Worm (Caenorhabditis elegans) whole organism, young adult: ENCODE results near the gene C44H9.4.

Source experiments
- B0035.1 ChIP-seq: sonication (generic microtip); optimal IDR thresholded peaks from 2 replicates; lab custom pipeline; 2016; ENCODE audit warnings: missing genetic modification characterization, mild to moderate bottlenecking, missing compliant biosample characterization, missing genotype, missing genetic modification reagents
- D2030.7 ChIP-seq: fragments of 200-800 bp; sonication (Bioruptor generic); IDR thresholded peaks from 2 replicates; pipeline ENCODE4 v1.3.6; 2022; ENCODE audit warnings: missing genetic modification reagents, missing genetic modification characterization, missing compliant biosample characterization
- F49E8.2 ChIP-seq: sonication (generic microtip); optimal IDR thresholded peaks from 3 replicates; lab custom pipeline; 2017; ENCODE audit warnings: missing genetic modification characterization, mild to moderate bottlenecking, missing compliant biosample characterization, antibody characterized with exemption, moderate library complexity; ENCODE audit not compliant: insufficient read depth
- K12H6.12 ChIP-seq: fragments of 200-800 bp; sonication (Bioruptor generic); optimal IDR thresholded peaks from 2 replicates; lab custom pipeline; 2018; ENCODE audit warnings: mild to moderate bottlenecking, missing genetic modification characterization, missing compliant biosample characterization
- T26A5.8 ChIP-seq: sonication (generic microtip); optimal IDR thresholded peaks from 2 replicates; lab custom pipeline; 2016; ENCODE audit warnings: missing genetic modification characterization, missing compliant biosample characterization
- Y53F4B.3 ChIP-seq: fragments of 200-800 bp; sonication (Bioruptor generic); IDR thresholded peaks from 2 replicates; pipeline ENCODE4 v1.3.6; 2022; ENCODE audit warnings: missing genetic modification reagents, missing genetic modification characterization, missing compliant biosample characterization
- Y67H2A.10 ChIP-seq: fragments of 200-800 bp; sonication (Bioruptor generic); conservative IDR thresholded peaks from 2 replicates; pipeline ENCODE4 v1.3.6; 2022; ENCODE audit warnings: missing genetic modification reagents, missing genetic modification characterization, missing compliant biosample characterization
- Y79H2A.3 ChIP-seq: fragments of 200-800 bp; sonication (Bioruptor generic); conservative IDR thresholded peaks from 2 replicates; pipeline ENCODE4 v1.3.6; 2022; ENCODE audit warnings: missing genetic modification reagents, missing genetic modification characterization, missing compliant biosample characterization
- Y95B8A.8 ChIP-seq: fragments of 200-800 bp; sonication (Bioruptor generic); IDR thresholded peaks from 2 replicates; pipeline ENCODE4 v1.3.6; 2022; ENCODE audit warnings: missing genetic modification reagents, missing genetic modification characterization, missing compliant biosample characterization
- ccch-3 ChIP-seq: fragments of 200-800 bp; sonication (Bioruptor generic); optimal IDR thresholded peaks from 2 replicates; lab custom pipeline; 2018; ENCODE audit warnings: mild to moderate bottlenecking, missing genetic modification characterization, missing compliant biosample characterization
- ceh-100 ChIP-seq: fragments of 200-800 bp; sonication (Bioruptor generic); IDR thresholded peaks from 2 replicates; pipeline ENCODE4 v1.3.6; 2022; ENCODE audit warnings: missing genetic modification reagents, missing genetic modification characterization, missing compliant biosample characterization
- ceh-58 ChIP-seq: fragments of 200-800 bp; sonication (Bioruptor generic); IDR thresholded peaks from 2 replicates; pipeline ENCODE4 v1.3.6; 2022; ENCODE audit warnings: missing genetic modification characterization, missing compliant biosample characterization
- egl-44 ChIP-seq: fragments of 200-800 bp; sonication (Bioruptor generic); IDR thresholded peaks from 2 replicates; pipeline ENCODE4 v1.3.6; 2022; ENCODE audit warnings: missing genetic modification reagents, missing genetic modification characterization, missing compliant biosample characterization
- hlh-26 ChIP-seq: fragments of 200-800 bp; sonication (Bioruptor generic); conservative IDR thresholded peaks from 2 replicates; pipeline ENCODE4 v1.3.6; 2022; ENCODE audit warnings: missing genetic modification reagents, missing genetic modification characterization, missing compliant biosample characterization
- lag-1 ChIP-seq: fragments of 200-800 bp; sonication (Bioruptor generic); IDR thresholded peaks from 2 replicates; pipeline ENCODE4 v1.3.6; 2022; ENCODE audit warnings: missing genetic modification reagents, missing genetic modification characterization, missing compliant biosample characterization
- let-526 ChIP-seq: fragments of 200-800 bp; sonication (Bioruptor generic); IDR thresholded peaks from 2 replicates; pipeline ENCODE4 v1.3.6; 2022; ENCODE audit warnings: missing genetic modification reagents, missing genetic modification characterization, missing compliant biosample characterization
- lin-26 ChIP-seq: fragments of 200-800 bp; sonication (Bioruptor generic); IDR thresholded peaks from 2 replicates; pipeline ENCODE4 v1.3.6; 2022; ENCODE audit warnings: missing genetic modification reagents, missing genetic modification characterization, missing compliant biosample characterization
- lin-40 ChIP-seq: sonication (generic microtip); optimal IDR thresholded peaks from 2 replicates; lab custom pipeline; 2016; ENCODE audit warnings: missing genetic modification characterization, mild to moderate bottlenecking, missing compliant biosample characterization, missing genotype, missing genetic modification reagents
- lin-54 ChIP-seq: fragments of 200-800 bp; sonication (Bioruptor generic); optimal IDR thresholded peaks from 2 replicates; lab custom pipeline; 2018; ENCODE audit warnings: mild to moderate bottlenecking, missing genetic modification characterization, missing compliant biosample characterization
- mel-28 ChIP-seq: sonication (generic microtip); optimal IDR thresholded peaks from 2 replicates; lab custom pipeline; 2016; ENCODE audit warnings: borderline replicate concordance, mild to moderate bottlenecking, missing genetic modification characterization, missing compliant biosample characterization
- nfya-2 ChIP-seq: fragments of 200-800 bp; sonication (Bioruptor generic); IDR thresholded peaks from 2 replicates; pipeline ENCODE4 v1.3.6; 2022; ENCODE audit warnings: missing genetic modification reagents, missing genetic modification characterization, missing compliant biosample characterization
- nhr-179 ChIP-seq: sonication (generic microtip); optimal IDR thresholded peaks from 2 replicates; lab custom pipeline; 2016; ENCODE audit warnings: mild to moderate bottlenecking, missing genetic modification characterization, missing compliant biosample characterization
- nhr-80 ChIP-seq: sonication (generic microtip); optimal IDR thresholded peaks from 2 replicates; lab custom pipeline; 2016; ENCODE audit warnings: missing genetic modification characterization, missing compliant biosample characterization
- nhr-90 ChIP-seq: sonication (generic microtip); optimal IDR thresholded peaks from 2 replicates; lab custom pipeline; 2016; ENCODE audit warnings: missing genotype, mild to moderate bottlenecking, missing genetic modification characterization, missing compliant biosample characterization
- rec-8 ChIP-seq, 2 experiments: sonication (generic microtip); optimal IDR thresholded peaks; 2 replicates each; lab custom pipeline; 2016; ENCODE audit warnings: mild to moderate bottlenecking in 2 of 2, missing genetic modification characterization in 2 of 2, missing genetic modification reagents in 2 of 2, missing genotype in 2 of 2, missing biosample characterization in 1 of 2, missing compliant biosample characterization in 1 of 2, moderate library complexity in 1 of 2
- sptf-2 ChIP-seq: fragments of 200-800 bp; sonication (Bioruptor generic); optimal IDR thresholded peaks from 2 replicates; lab custom pipeline; 2018; ENCODE audit warnings: mild to moderate bottlenecking, missing genetic modification characterization, missing compliant biosample characterization
- unc-130 ChIP-seq: sonication (generic microtip); optimal IDR thresholded peaks from 2 replicates; lab custom pipeline; 2016; ENCODE audit warnings: missing genetic modification reagents, missing genetic modification characterization, missing compliant biosample characterization
- ztf-22 ChIP-seq: fragments of 200-800 bp; sonication (Bioruptor generic); optimal IDR thresholded peaks from 2 replicates; lab custom pipeline; 2018; ENCODE audit warnings: mild to moderate bottlenecking, missing genetic modification characterization, moderate library complexity, missing compliant biosample characterization
- ztf-28 ChIP-seq: fragments of 200-800 bp; sonication (Bioruptor generic); IDR thresholded peaks from 2 replicates; pipeline ENCODE4 v1.3.6; 2022; ENCODE audit warnings: missing genetic modification reagents, missing genetic modification characterization, missing compliant biosample characterization
- ztf-3 ChIP-seq: fragments of 200-800 bp; sonication (Bioruptor generic); optimal IDR thresholded peaks from 2 replicates; lab custom pipeline; 2018; ENCODE audit warnings: mild to moderate bottlenecking, missing genetic modification characterization, missing compliant biosample characterization
- ztf-6 ChIP-seq: fragments of 200-800 bp; sonication (Bioruptor generic); IDR thresholded peaks from 2 replicates; pipeline ENCODE4 v1.3.6; 2022; ENCODE audit warnings: missing genetic modification reagents, missing genetic modification characterization, missing compliant biosample characterization

C44H9.4 gene

DNA sequence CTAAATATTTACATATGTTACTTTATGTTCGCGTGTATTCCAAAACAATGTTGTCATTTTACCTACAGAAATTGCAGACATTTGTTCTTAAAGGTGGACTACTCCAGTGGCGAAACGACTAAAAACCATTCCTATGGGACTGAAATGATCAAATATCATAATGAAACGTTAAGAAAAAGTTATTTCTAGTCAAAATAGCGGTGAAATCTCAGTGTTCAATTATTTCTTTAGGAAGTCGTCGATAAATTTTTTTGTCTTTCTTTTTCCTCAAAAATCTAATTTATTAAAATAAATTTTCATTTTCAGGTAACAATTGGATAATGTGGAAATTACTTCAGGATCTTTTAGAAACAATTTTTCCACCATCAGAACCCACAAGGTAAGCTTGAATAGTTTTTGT lies at the start of gene C44H9.4:
C44H9.4 (plus strand) TSS at position 301 of the 400 bp plus-strand sequence.
- TF ChIP-seq hlh-26 (GFP tag; lab: Robert Waterston, UW) (no peak), T26A5.8 (tag; lab: Kevin White, UChicago) (no peak), rec-8 (tag; optimal IDR thresholded peaks at IDR 0.05; lab: Kevin White, UChicago) (no peak), F49E8.2 (tag; lab: Kevin White, UChicago) (no peak)

- no peak for TF ChIP-seq Y67H2A.10
- TF ChIP-seq lin-26 (GFP tag; lab: Robert Waterston, UW), result no peak
- TF ChIP-seq ceh-100 (GFP tag; lab: Robert Waterston, UW), result no peak
These were observed 49.1 kb upstream of the C44H9.4 start for ce11 chrV:12786340-12786739.

- no peak for TF ChIP-seq Y79H2A.3 (GFP tag; lab: Robert Waterston, UW)
These were observed 48.5 kb upstream of the C44H9.4 start, which contains the start of gene fkb-4 for ce11 chrV:12787026-12787425. Gene fkb-4 (minus strand): TSS chrV:12787126.

- no peak for TF ChIP-seq Y95B8A.8 (GFP tag; lab: Robert Waterston, UW)
- no peak for TF ChIP-seq ccch-3 (GFP tag; lab: Kevin White, UChicago)
- no peak for TF ChIP-seq sptf-2 (GFP tag; lab: Kevin White, UChicago)
- no peak for TF ChIP-seq lag-1 (GFP tag; lab: Robert Waterston, UW)
- TF ChIP-seq nhr-90 (tag; lab: Kevin White, UChicago), result no peak
- no peak for TF ChIP-seq lin-40 (tag; lab: Kevin White, UChicago)
These were observed 47.0 kb upstream of the C44H9.4 start, which contains the start of gene srbc-44 for ce11 chrV:12788451-12788850. Gene srbc-44 (minus strand): TSS chrV:12788551.

ce11 chrV:12790188-12790587 lies 45.3 kb upstream of the C44H9.4 start, which contains the start of gene srbc-43:
Gene srbc-43 (minus strand): TSS chrV:12790518.
- TF ChIP-seq nhr-179 (tag; lab: Kevin White, UChicago), result no peak
- TF ChIP-seq let-526 (GFP tag; lab: Robert Waterston, UW), result no peak
- TF ChIP-seq nfya-2, result no peak
- TF ChIP-seq ztf-22 (GFP tag; lab: Kevin White, UChicago), result no peak
- no peak for TF ChIP-seq sptf-2 (GFP tag; lab: Kevin White, UChicago)
- TF ChIP-seq egl-44 (GFP tag; lab: Robert Waterston, UW), result no peak
- no peak for TF ChIP-seq lin-54 (GFP tag; lab: Kevin White, UChicago)
- TF ChIP-seq K12H6.12 (tag; lab: Kevin White, UChicago), result no peak
- TF ChIP-seq B0035.1 (tag; lab: Kevin White, UChicago), result no peak
- TF ChIP-seq mel-28, result no peak
- TF ChIP-seq unc-130 (GFP tag; lab: Kevin White, UChicago), result no peak

DNA sequence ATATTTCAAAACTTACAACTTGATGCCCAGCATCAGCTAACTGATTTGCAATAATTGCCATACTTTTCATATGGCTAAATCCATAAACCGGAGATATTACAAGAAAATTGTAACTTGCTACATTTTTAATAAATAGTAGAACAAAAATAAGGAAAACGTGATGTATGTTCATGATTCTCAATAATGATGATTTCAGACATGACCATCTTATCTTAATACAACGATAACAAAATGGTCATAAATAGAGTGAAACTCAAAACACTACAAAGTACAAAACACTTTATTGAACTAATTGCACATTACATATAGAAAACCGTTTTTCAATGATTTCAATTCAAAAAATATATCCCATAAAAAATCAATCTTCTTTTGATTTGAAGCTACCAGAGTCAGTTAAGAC lies 42.7 kb upstream of the C44H9.4 start, which contains the start of gene ugt-5:
ugt-5 (minus strand) TSS at position 214 of the 400 bp plus-strand sequence.
- TF ChIP-seq Y53F4B.3 (GFP tag; lab: Robert Waterston, UW) (no peak), ztf-28 (GFP tag; lab: Robert Waterston, UW) (no peak), nhr-80 (tag; lab: Kevin White, UChicago) (peak; percentile 22)

DNA sequence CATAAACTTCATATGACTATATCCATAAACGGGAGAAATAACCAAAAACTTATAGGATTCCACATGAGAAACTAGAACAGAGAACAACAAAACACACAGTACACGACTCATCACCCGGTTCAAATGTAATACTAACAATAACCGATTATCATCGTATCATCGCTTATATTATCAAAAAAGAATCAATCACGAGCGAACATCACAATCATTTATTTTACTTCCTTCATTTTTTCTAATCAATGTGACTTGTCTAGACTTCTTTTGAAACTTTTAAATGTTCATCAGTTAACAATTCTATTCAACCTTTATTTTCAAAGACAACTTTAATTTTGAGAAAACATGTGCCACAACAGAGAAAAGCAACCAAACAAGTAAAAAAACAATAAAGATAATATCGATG lies 40.3 kb upstream of the C44H9.4 start, which contains the start of gene ugt-4:
ugt-4 (minus strand) TSS at position 141 of the 400 bp plus-strand sequence.
- no peak for TF ChIP-seq D2030.7
- TF ChIP-seq nhr-80 (tag; lab: Kevin White, UChicago), result peak; percentile 62
- no peak for TF ChIP-seq ztf-3 (GFP tag; lab: Kevin White, UChicago)
- TF ChIP-seq ceh-58 (GFP tag; lab: Robert Waterston, UW), result no peak
- TF ChIP-seq ztf-6 (GFP tag; lab: Robert Waterston, UW), result no peak
